Worm (Caenorhabditis elegans) whole organism, L4 larva: ENCODE measurements around the gene far-5.

Experiments
- D1046.2 ChIP-seq: fragments of 200-800 bp; sonication (Bioruptor generic); IDR thresholded peaks from 2 replicates; pipeline ENCODE4 v1.3.6; 2022; ENCODE audit warnings: missing genetic modification characterization, missing compliant biosample characterization
- F10B5.3 ChIP-seq: sonication (generic microtip); optimal IDR thresholded peaks from 2 replicates; lab custom pipeline; 2016; ENCODE audit warnings: mild to moderate bottlenecking, missing genetic modification characterization, missing compliant biosample characterization
- R02D3.7 ChIP-seq: fragments of 150-350 bp; sonication (generic microtip); optimal IDR thresholded peaks from 3 replicates; lab custom pipeline; 2014; ENCODE audit warnings: missing biosample characterization, missing genetic modification characterization
- T20F7.1 ChIP-seq: fragments of 200-800 bp; sonication (Bioruptor generic); optimal IDR thresholded peaks from 2 replicates; lab custom pipeline; 2018; ENCODE audit warnings: mild to moderate bottlenecking, missing genetic modification characterization, missing compliant biosample characterization
- T26A8.4 ChIP-seq: fragments of 200-800 bp; sonication (Bioruptor generic); IDR thresholded peaks from 2 replicates; pipeline ENCODE4 v1.3.6; 2022; ENCODE audit warnings: missing genetic modification characterization, missing compliant biosample characterization
- Y5F2A.4 ChIP-seq: fragments of 200-800 bp; sonication (Bioruptor generic); optimal IDR thresholded peaks from 2 replicates; lab custom pipeline; 2018; ENCODE audit warnings: mild to moderate bottlenecking, missing genetic modification characterization, missing compliant biosample characterization
- Y75B8A.6 ChIP-seq: fragments of 200-800 bp; sonication (Bioruptor generic); IDR thresholded peaks from 2 replicates; pipeline ENCODE4 v1.3.6; 2022; ENCODE audit warnings: missing genetic modification reagents, missing genetic modification characterization, missing compliant biosample characterization
- ZK546.5 ChIP-seq, 2 experiments: sonication (generic microtip); optimal IDR thresholded peaks; 2 replicates each; lab custom pipeline; 2017; ENCODE audit warnings: missing biosample characterization in 2 of 2, missing genetic modification characterization in 2 of 2
- aha-1 ChIP-seq: fragments of 150-350 bp; peaks from one replicate; lab custom pipeline; 2014; ENCODE audit warnings: missing biosample characterization, missing genetic modification characterization
- arid-1 ChIP-seq: fragments of 200-800 bp; sonication (Bioruptor generic); conservative IDR thresholded peaks from 2 replicates; pipeline ENCODE4 v1.3.6; 2022; ENCODE audit warnings: missing genetic modification reagents, missing genetic modification characterization, missing compliant biosample characterization
- ceh-28 ChIP-seq: fragments of 150-350 bp; optimal IDR thresholded peaks from 2 replicates; lab custom pipeline; 2014; ENCODE audit warnings: missing biosample characterization, missing genetic modification reagents, missing genetic modification characterization
- daf-12 ChIP-seq: fragments of 150-350 bp; optimal IDR thresholded peaks from 2 replicates; lab custom pipeline; 2014; ENCODE audit warnings: missing biosample characterization, missing genetic modification reagents, missing genetic modification characterization
- daf-8 ChIP-seq: fragments of 200-800 bp; sonication (Bioruptor generic); IDR thresholded peaks from 2 replicates; pipeline ENCODE4 v1.3.6; 2022; ENCODE audit warnings: missing genetic modification characterization, missing compliant biosample characterization
- dmd-8 ChIP-seq: fragments of 200-800 bp; sonication (Bioruptor generic); IDR thresholded peaks from 2 replicates; pipeline ENCODE4 v1.3.6; 2022; ENCODE audit warnings: missing genetic modification characterization, missing compliant biosample characterization
- egl-43 ChIP-seq: fragments of 200-800 bp; sonication (Bioruptor generic); IDR thresholded peaks from 2 replicates; pipeline ENCODE4 v1.3.6; 2022; ENCODE audit warnings: missing genetic modification reagents, missing genetic modification characterization, missing compliant biosample characterization
- fkh-10 ChIP-seq: fragments of 150-350 bp; optimal IDR thresholded peaks from 2 replicates; lab custom pipeline; 2014; ENCODE audit warnings: missing biosample characterization, missing genetic modification reagents, missing genetic modification characterization
- hlh-30 ChIP-seq: sonication (generic microtip); optimal IDR thresholded peaks from 2 replicates; lab custom pipeline; 2017; ENCODE audit warnings: antibody characterized with exemption, mild to moderate bottlenecking, missing genetic modification characterization, missing compliant biosample characterization; ENCODE audit not compliant: insufficient read depth
- hmg-1.1 ChIP-seq: fragments of 200-800 bp; sonication (Bioruptor generic); IDR thresholded peaks from 2 replicates; pipeline ENCODE4 v1.3.6; 2022; ENCODE audit warnings: missing genetic modification reagents, missing genetic modification characterization, missing compliant biosample characterization
- lim-7 ChIP-seq: fragments of 200-800 bp; sonication (Bioruptor generic); IDR thresholded peaks from 2 replicates; pipeline ENCODE4 v1.3.6; 2022; ENCODE audit warnings: missing genetic modification characterization, missing compliant biosample characterization
- lin-38 ChIP-seq: fragments of 200-800 bp; sonication (Bioruptor generic); IDR thresholded peaks from 2 replicates; pipeline ENCODE4 v1.3.6; 2022; ENCODE audit warnings: missing genetic modification reagents, missing genetic modification characterization, missing compliant biosample characterization
- lin-39 ChIP-seq: fragments of 150-350 bp; optimal IDR thresholded peaks from 2 replicates; lab custom pipeline; 2014; ENCODE audit warnings: missing biosample characterization, missing genetic modification reagents, missing genetic modification characterization
- lir-3 ChIP-seq: sonication (generic microtip); optimal IDR thresholded peaks from 2 replicates; lab custom pipeline; 2016; ENCODE audit warnings: mild to moderate bottlenecking, missing genetic modification characterization, missing compliant biosample characterization
- madf-9 ChIP-seq: fragments of 200-800 bp; sonication (Bioruptor generic); conservative IDR thresholded peaks from 2 replicates; pipeline ENCODE4 v1.3.6; 2022; ENCODE audit warnings: missing genetic modification reagents, missing genetic modification characterization, missing compliant biosample characterization
- mep-1 ChIP-seq: fragments of 150-350 bp; sonication (generic microtip); optimal IDR thresholded peaks from 3 replicates; lab custom pipeline; 2014; ENCODE audit warnings: missing biosample characterization, missing genetic modification characterization
- mxl-2 ChIP-seq: fragments of 200-800 bp; sonication (Bioruptor generic); conservative IDR thresholded peaks from 2 replicates; pipeline ENCODE4 v1.3.6; 2022; ENCODE audit warnings: missing genetic modification reagents, missing genetic modification characterization, missing compliant biosample characterization
- nhr-111 ChIP-seq: fragments of 200-800 bp; sonication (Bioruptor generic); optimal IDR thresholded peaks from 2 replicates; lab custom pipeline; 2018; ENCODE audit warnings: mild to moderate bottlenecking, missing genetic modification characterization, missing compliant biosample characterization
- nhr-25 ChIP-seq: sonication (generic microtip); optimal IDR thresholded peaks from 2 replicates; lab custom pipeline; 2017; ENCODE audit warnings: missing genetic modification characterization, mild to moderate bottlenecking, missing compliant biosample characterization, antibody characterized with exemption, moderate library complexity, borderline replicate concordance; ENCODE audit not compliant: insufficient read depth
- nhr-28 ChIP-seq: fragments of 150-350 bp; optimal IDR thresholded peaks from 2 replicates; lab custom pipeline; 2014; ENCODE audit warnings: missing biosample characterization, missing genetic modification characterization
- nhr-6 ChIP-seq: fragments of 150-350 bp; optimal IDR thresholded peaks from 2 replicates; lab custom pipeline; 2014; ENCODE audit warnings: missing biosample characterization, missing genetic modification characterization
- nhr-76 ChIP-seq: fragments of 150-350 bp; optimal IDR thresholded peaks from 2 replicates; lab custom pipeline; 2014; ENCODE audit warnings: missing biosample characterization, missing genetic modification characterization
- nhr-77 ChIP-seq: fragments of 150-350 bp; optimal IDR thresholded peaks from 2 replicates; lab custom pipeline; 2014; ENCODE audit warnings: missing biosample characterization, missing genetic modification characterization
- pha-4 ChIP-seq, 2 experiments: fragments of 150-350 bp in 1 of 2; fragments of 200-800 bp in 1 of 2; sonication (Bioruptor generic) in 1 of 2; IDR thresholded peaks in 1 of 2; optimal IDR thresholded peaks in 1 of 2; 2 replicates each; pipeline versions ENCODE4 v1.3.6 to Lab custom; 2014 to 2022; ENCODE audit warnings: missing genetic modification characterization in 2 of 2, missing genetic modification reagents in 2 of 2, missing biosample characterization in 1 of 2, missing compliant biosample characterization in 1 of 2
- pqm-1 ChIP-seq: sonication (generic microtip); optimal IDR thresholded peaks from 2 replicates; lab custom pipeline; 2017; ENCODE audit warnings: missing biosample characterization, missing genetic modification characterization
- rbr-2 ChIP-seq: sonication (generic microtip); optimal IDR thresholded peaks from 2 replicates; lab custom pipeline; 2016; ENCODE audit warnings: missing genotype, missing genetic modification characterization, missing compliant biosample characterization
- set-16 ChIP-seq: fragments of 200-800 bp; sonication (Bioruptor generic); IDR thresholded peaks from 2 replicates; pipeline ENCODE4 v1.3.6; 2022; ENCODE audit warnings: missing genetic modification reagents, missing genetic modification characterization, missing compliant biosample characterization
- skn-1 ChIP-seq: fragments of 150-350 bp; optimal IDR thresholded peaks from 2 replicates; lab custom pipeline; 2014; ENCODE audit warnings: missing biosample characterization, missing genetic modification characterization
- spr-3 ChIP-seq: fragments of 200-800 bp; sonication (Bioruptor generic); optimal IDR thresholded peaks from 2 replicates; lab custom pipeline; 2018; ENCODE audit warnings: mild to moderate bottlenecking, missing genetic modification characterization, missing compliant biosample characterization
- tra-1 ChIP-seq: fragments of 200-800 bp; sonication (Bioruptor generic); IDR thresholded peaks from 2 replicates; pipeline ENCODE4 v1.3.6; 2022; ENCODE audit warnings: missing genetic modification reagents, missing genetic modification characterization, missing compliant biosample characterization
- unc-39 ChIP-seq: sonication (generic microtip); optimal IDR thresholded peaks from 2 replicates; lab custom pipeline; 2017; ENCODE audit warnings: missing biosample characterization, missing genetic modification characterization
- unc-62 ChIP-seq, 3 experiments: fragments of 150-350 bp in 1 of 3; sonication (generic microtip); optimal IDR thresholded peaks in 2 of 3; peaks in 1 of 3; 1 replicate in 1 of 3; 2 replicates in 2 of 3; lab custom pipeline; 2014 to 2017; ENCODE audit warnings: missing biosample characterization in 3 of 3, missing genetic modification characterization in 3 of 3, missing genetic modification reagents in 3 of 3, missing genotype in 1 of 3
- zip-2 ChIP-seq: fragments of 150-350 bp; optimal IDR thresholded peaks from 2 replicates; lab custom pipeline; 2014; ENCODE audit warnings: missing biosample characterization, missing genetic modification characterization
- ztf-7 ChIP-seq: fragments of 150-350 bp; optimal IDR thresholded peaks from 2 replicates; lab custom pipeline; 2014; ENCODE audit warnings: missing biosample characterization, missing genetic modification characterization

Gene far-5

DNA sequence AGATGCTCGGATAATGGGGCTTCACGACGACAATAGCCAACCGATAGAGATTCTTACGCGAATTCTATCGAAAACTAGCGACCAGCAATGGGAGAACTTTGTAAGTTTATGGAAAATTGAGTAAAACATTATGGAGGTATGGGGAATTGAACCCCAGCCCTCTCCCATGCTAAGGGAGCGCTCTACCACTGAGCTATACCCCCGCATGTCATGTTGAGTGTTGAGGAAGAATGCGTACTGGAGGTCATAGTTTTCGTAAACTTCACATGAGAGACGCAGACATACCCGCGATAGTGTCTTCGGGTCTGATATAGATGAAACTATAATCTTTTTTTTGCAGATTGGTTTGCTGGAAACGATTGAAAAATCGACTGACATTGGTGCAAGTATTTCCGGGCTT is 8.0 kb downstream of the far-5 start (continued):
- TF ChIP-seq daf-8 (GFP tag; lab: Robert Waterston, UW) (no peak), lir-3 (peak; percentile 14), tra-1 (GFP tag; lab: Robert Waterston, UW) (peak; percentile 77), mep-1 (peak; percentile 85), rbr-2 (tag; lab: Kevin White, UChicago) (peak; percentile 68), nhr-111 (peak; percentile 66), T26A8.4 (GFP tag; lab: Robert Waterston, UW) (peak; percentile 88), daf-12 (tag; lab: Kevin White, UChicago) (no peak), hlh-30 (tag; lab: Kevin White, UChicago) (peak; percentile 56), Y75B8A.6 (GFP tag; lab: Robert Waterston, UW) (0 out of 2 replicates have a peak, but pooled peaks have one; percentile 65), madf-9 (GFP tag; lab: Robert Waterston, UW) (peak; percentile 53; the same call in 1 of the 2 replicates), lin-39 (tag; lab: Kevin White, UChicago) (no peak)

DNA sequence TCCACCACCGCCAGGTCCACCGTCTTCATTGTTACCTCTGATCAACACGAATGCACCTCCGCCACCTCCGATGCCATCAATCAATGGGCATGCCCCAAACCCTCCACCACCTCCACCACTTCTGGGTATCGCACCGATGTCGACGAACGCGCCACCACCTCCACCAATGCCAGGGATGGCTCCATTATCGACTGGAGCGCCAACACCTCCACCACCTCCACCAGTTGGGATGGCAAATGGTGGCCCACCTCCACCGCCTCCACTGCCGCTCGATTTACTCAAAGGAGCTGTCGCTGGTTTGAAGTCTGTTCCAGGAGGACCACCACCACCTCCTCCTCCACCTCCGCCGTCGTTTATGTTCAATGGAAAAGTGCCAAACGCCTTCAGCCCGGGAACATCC is 9.0 kb downstream of the far-5 start:
- TF ChIP-seq set-16 (peak; percentile 90), skn-1 (tag; lab: Kevin White, UChicago) (no peak), nhr-77 (tag; lab: Kevin White, UChicago) (no peak), ceh-28 (no peak), D1046.2 (GFP tag; lab: Robert Waterston, UW) (peak; percentile 71; the same call in 1 of the 2 replicates), aha-1 (tag; lab: Kevin White, UChicago) (peak; percentile 69)

DNA sequence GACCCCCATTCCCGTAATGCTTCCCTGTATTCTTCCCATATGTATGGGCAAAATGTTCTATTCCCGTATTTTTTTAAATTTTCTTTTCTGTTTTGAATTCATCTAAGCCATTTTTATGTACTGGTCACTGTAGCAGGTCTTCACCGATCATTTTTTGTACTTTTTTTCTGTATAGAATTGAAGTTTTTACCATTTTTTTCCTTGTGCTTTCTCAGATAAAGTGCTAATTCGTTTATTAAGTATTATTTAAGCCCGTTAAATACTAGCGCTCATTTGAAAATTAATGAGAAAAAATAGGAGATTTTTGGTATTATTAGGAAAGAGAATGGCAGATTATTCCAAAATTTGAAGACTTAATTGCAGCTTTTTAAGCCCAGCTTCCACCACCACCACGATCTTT is 11.4 kb downstream of the far-5 start:
- TF ChIP-seq T20F7.1 (GFP tag; lab: Kevin White, UChicago) (no peak), dmd-8 (GFP tag; lab: Robert Waterston, UW) (no peak), arid-1 (0 out of 2 replicates have a peak, but pooled peaks have one; percentile 28), ZK546.5 (tag; optimal IDR thresholded peaks at IDR 0.05; lab: Kevin White, UChicago) (no peak), egl-43 (GFP tag; lab: Robert Waterston, UW) (no peak), zip-2 (tag; lab: Kevin White, UChicago) (no peak), lin-38 (peak; percentile 40), Y5F2A.4 (GFP tag; lab: Kevin White, UChicago) (no peak), aha-1 (tag; lab: Kevin White, UChicago) (no peak)

DNA sequence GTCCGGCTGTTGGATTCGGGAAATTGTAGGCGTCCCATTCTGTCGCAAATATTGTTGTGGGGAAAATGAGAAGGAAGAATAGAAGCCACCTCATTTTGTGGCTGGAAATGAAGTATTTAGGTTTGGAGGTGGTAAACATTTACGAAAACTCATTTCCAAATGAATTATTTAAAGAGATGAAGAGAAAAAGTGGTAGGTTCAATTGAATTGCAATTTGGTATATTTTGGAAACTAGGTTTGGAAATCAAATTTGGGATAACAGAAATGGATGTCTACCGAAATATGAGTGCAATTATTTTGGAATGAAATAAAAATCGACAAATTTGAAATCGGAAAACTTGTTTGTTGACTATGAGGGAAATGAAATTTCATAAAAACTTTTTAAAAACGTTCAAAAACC is 13.5 kb downstream of the far-5 start, which contains the start of gene F15B9.10:
F15B9.10 (minus strand) TSS at position 101 of the 400 bp plus-strand sequence.
- TF ChIP-seq rbr-2 (tag; lab: Kevin White, UChicago) (no peak), unc-62 (GFP tag; optimal IDR thresholded peaks at IDR 0.05 in 1 of 2; lab: Kevin White, UChicago) (peak in 1 of 2 experiments; percentile 3), unc-62 (tag; optimal IDR thresholded peaks at IDR 0.05; lab: Kevin White, UChicago) (no peak)

DNA sequence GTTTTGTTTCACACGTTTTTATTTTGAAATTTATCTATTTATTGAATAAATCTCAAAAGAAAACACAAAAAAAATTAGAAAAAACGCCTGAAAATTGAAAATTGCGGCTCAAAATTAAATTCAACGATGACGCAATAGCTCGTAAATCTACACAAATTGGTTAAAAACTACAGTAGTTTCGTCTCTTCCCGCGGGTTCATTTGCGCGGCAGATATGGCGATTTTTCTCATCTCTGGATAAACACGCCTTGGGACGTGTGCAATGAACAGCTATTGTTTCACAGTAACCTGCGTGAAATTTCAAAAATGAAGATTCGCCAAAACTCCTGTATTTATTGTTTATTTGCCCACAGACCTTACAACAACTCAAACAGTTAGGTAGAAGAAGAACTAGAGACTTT is 13.9 kb downstream of the far-5 start:
- TF ChIP-seq unc-39 (no peak), nhr-28 (no peak), nhr-25 (no peak), R02D3.7 (tag; lab: Kevin White, UChicago) (peak; percentile 43), F10B5.3 (tag; lab: Kevin White, UChicago) (no peak)

DNA sequence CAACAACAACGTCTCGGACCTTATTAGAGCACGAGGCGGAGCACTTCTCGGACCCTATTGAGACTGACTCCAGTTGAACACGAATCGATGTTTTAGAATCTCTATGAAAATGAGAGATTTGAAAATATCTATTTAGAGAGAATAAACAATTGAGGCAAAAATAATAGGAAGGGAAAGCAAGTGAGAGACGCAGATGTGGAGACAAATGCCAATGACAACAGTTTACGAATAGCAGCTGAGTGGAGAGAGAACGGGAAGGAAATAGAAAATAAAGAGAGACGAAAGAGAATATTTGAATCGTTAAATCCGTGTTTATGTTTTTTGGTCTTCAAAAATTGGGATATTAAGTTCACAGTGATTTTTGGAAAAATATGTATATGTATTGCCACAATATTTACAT is 14.5 kb downstream of the far-5 start:
- TF ChIP-seq pha-4 (GFP tag; IDR thresholded peaks at IDR 0.05; lab: Robert Waterston, UW) (no peak), pha-4 (tag; optimal IDR thresholded peaks at IDR 0.05; lab: Kevin White, UChicago) (no peak), nhr-28 (peak; percentile 18), nhr-76 (tag; lab: Kevin White, UChicago) (no peak), ceh-28 (no peak), arid-1 (no peak), rbr-2 (tag; lab: Kevin White, UChicago) (peak; percentile 39), Y5F2A.4 (GFP tag; lab: Kevin White, UChicago) (no peak), lim-7 (no peak), ztf-7 (tag; lab: Kevin White, UChicago) (no peak), lin-38 (no peak), fkh-10 (GFP tag; lab: Kevin White, UChicago) (no peak), mxl-2 (GFP tag; lab: Robert Waterston, UW) (no peak), nhr-6 (tag; lab: Kevin White, UChicago) (no peak), egl-43 (GFP tag; lab: Robert Waterston, UW) (no peak), spr-3 (GFP tag; lab: Kevin White, UChicago) (no peak), hmg-1.1 (peak; percentile 33; the same call in 1 of the 2 replicates), dmd-8 (GFP tag; lab: Robert Waterston, UW) (no peak), pqm-1 (tag; lab: Kevin White, UChicago) (no peak)
